Worm (Caenorhabditis elegans): Measurements from ENCODE around the gene C54F6.19.

The C54F6.19 gene

ce11 chrV:7520077-7520476 lies 25.2 kb upstream of the C54F6.19 start, which contains the start of gene srb-19:
Gene srb-19, minus strand, starts transcription at chrV:7520177.
- TF ChIP-seq nhr-71 (tag; optimal IDR thresholded peaks at IDR 0.05) (peak; percentile 26), fkh-8 (tag; optimal IDR thresholded peaks at IDR 0.05) (peak; percentile 1), Y116A8C.19 (tag; optimal IDR thresholded peaks at IDR 0.05; ENCODE audit: borderline replicate concordance) (no peak)

ce11 chrV:7521304-7521703 lies 24.0 kb upstream of the C54F6.19 start:
- peak; percentile 75 for TF ChIP-seq elt-2 (tag; optimal IDR thresholded peaks at IDR 0.05)
- TF ChIP-seq mef-2 (tag; optimal IDR thresholded peaks at IDR 0.05), result no peak

- TF ChIP-seq skn-1 (tag; optimal IDR thresholded peaks at IDR 0.05), result no peak
- no peak for TF ChIP-seq nhr-90 (tag; optimal IDR thresholded peaks at IDR 0.05; ENCODE audit: poor library complexity)
- TF ChIP-seq nhr-237 (tag; optimal IDR thresholded peaks at IDR 0.05), result no peak
- TF ChIP-seq tbx-2 (tag; optimal IDR thresholded peaks at IDR 0.05), result no peak
- TF ChIP-seq nhr-47 (tag; optimal IDR thresholded peaks at IDR 0.05), result no peak
- TF ChIP-seq nhr-84 (tag; optimal IDR thresholded peaks at IDR 0.05), result no peak
These were observed 23.0 kb upstream of the C54F6.19 start, which contains the start of gene C54F6.15 for ce11 chrV:7522279-7522678. Gene C54F6.15, minus strand, starts transcription at chrV:7522379.

ce11 chrV:7523392-7523791 lies 21.9 kb upstream of the C54F6.19 start, which contains the start of gene C54F6.6:
Gene C54F6.6, plus strand, starts transcription at chrV:7523692.
- TF ChIP-seq hlh-4 (tag; optimal IDR thresholded peaks at IDR 0.05), result no peak
- TF ChIP-seq egl-13 (tag; optimal IDR thresholded peaks at IDR 0.05), result no peak
- no peak for TF ChIP-seq mab-9 (GFP tag; IDR thresholded peaks at IDR 0.05)

ce11 chrV:7524447-7524846 lies 20.8 kb upstream of the C54F6.19 start, which contains the start of gene C54F6.20:
Gene C54F6.20, plus strand, starts transcription at chrV:7524747.
- TF ChIP-seq nhr-71 (tag; optimal IDR thresholded peaks at IDR 0.05), result no peak
- no peak for TF ChIP-seq efl-1 (optimal IDR thresholded peaks at IDR 0.05)
- peak in 1 of 2 experiments; percentile 54 for TF ChIP-seq efl-1 (GFP tag; optimal IDR thresholded peaks at IDR 0.05 in 1 of 2)

ce11 chrV:7525695-7526094 lies 19.6 kb upstream of the C54F6.19 start, which contains the start of gene C54F6.18:
Gene C54F6.18, plus strand, starts transcription at chrV:7525995.
- TF ChIP-seq ceh-63 (GFP tag; optimal IDR thresholded peaks at IDR 0.05), result no peak
- no peak for TF ChIP-seq rnt-1 (tag; optimal IDR thresholded peaks at IDR 0.05)
- TF ChIP-seq irx-1 (tag; optimal IDR thresholded peaks at IDR 0.05), result no peak
- TF ChIP-seq fkh-8 (tag; optimal IDR thresholded peaks at IDR 0.05), result no peak
- TF ChIP-seq mep-1 (tag; optimal IDR thresholded peaks at IDR 0.05), result no peak
- TF ChIP-seq mdl-1 (tag; optimal IDR thresholded peaks at IDR 0.05), result no peak
- TF ChIP-seq hlh-4 (tag; optimal IDR thresholded peaks at IDR 0.05), result no peak
- TF ChIP-seq unc-86 (tag; optimal IDR thresholded peaks at IDR 0.05), result no peak
- TF ChIP-seq egl-27 (tag; optimal IDR thresholded peaks at IDR 0.05), result no peak
- no peak for TF ChIP-seq ceh-82 (tag; optimal IDR thresholded peaks at IDR 0.05)
- no peak for TF ChIP-seq nhr-237 (tag; optimal IDR thresholded peaks at IDR 0.05)
- TF ChIP-seq nhr-85 (tag), result no peak
- no peak for TF ChIP-seq unc-130 (tag; optimal IDR thresholded peaks at IDR 0.05)
- TF ChIP-seq grh-1 (GFP tag; IDR thresholded peaks at IDR 0.05), result no peak

- TF ChIP-seq unc-62 (GFP tag; optimal IDR thresholded peaks at IDR 0.05), result no peak
- TF ChIP-seq pax-3 (tag; optimal IDR thresholded peaks at IDR 0.05), result no peak
- no peak for TF ChIP-seq nhr-19 (GFP tag; conservative IDR thresholded peaks at IDR 0.05)
- TF ChIP-seq Y116A8C.19 (tag; optimal IDR thresholded peaks at IDR 0.05; ENCODE audit: borderline replicate concordance), result no peak
- TF ChIP-seq nhr-47 (tag; optimal IDR thresholded peaks at IDR 0.05), result no peak
- no peak for TF ChIP-seq nhr-12 (tag; optimal IDR thresholded peaks at IDR 0.05)
- TF ChIP-seq unc-130 (tag; optimal IDR thresholded peaks at IDR 0.05), result no peak
- TF ChIP-seq C34B4.2 (tag; optimal IDR thresholded peaks at IDR 0.05), result no peak
- TF ChIP-seq nhr-85 (tag), result no peak
- no peak for TF ChIP-seq xbp-1 (tag; optimal IDR thresholded peaks at IDR 0.05)
- TF ChIP-seq sox-4 (tag; optimal IDR thresholded peaks at IDR 0.05), result no peak
- no peak for TF ChIP-seq fos-1 (tag; optimal IDR thresholded peaks at IDR 0.05)
These were observed 18.1 kb upstream of the C54F6.19 start, which contains the start of gene C54F6.17 for ce11 chrV:7527153-7527552. Gene C54F6.17, plus strand, starts transcription at chrV:7527453.

Measured in whole organism, L1 larva.